Fruit fly (Drosophila melanogaster): Measurements from ENCODE around the gene CG6138.
A peak's percentile ranks its signal among the peaks of the same experiment; 100 is the strongest.

The CG6138 gene

DNA sequence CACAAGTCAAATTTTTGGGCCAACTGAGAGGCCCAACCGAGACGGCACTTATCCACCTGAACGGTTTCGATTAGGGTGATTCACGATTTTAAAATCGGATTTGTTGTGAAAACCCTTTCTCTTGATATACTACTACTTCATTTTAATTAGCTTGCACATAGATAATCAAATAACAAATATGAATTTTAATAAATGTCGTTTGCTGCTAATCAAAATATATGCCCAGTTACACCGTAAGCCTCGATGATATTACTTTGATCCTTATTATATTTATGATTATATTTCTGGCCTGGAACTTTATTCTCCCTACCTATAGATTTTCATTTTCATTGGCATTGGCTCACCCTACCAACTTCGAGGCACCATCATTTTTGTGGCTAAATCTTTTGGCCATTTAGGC lies 48.8 kb downstream of the CG6138 start (continued):
- TF ChIP-seq CG10431 (GFP tag; optimal IDR thresholded peaks at IDR 0.05) (no peak), CG34422 (GFP tag; IDR thresholded peaks at IDR 0.05) (no peak), CG9932 (GFP tag; IDR thresholded peaks at IDR 0.05) (no peak), CG11695 (GFP tag; IDR thresholded peaks at IDR 0.05) (peak; percentile 29; the same call in 1 of the 3 replicates), sr (GFP tag; IDR thresholded peaks at IDR 0.05) (no peak), dysf (GFP tag; IDR thresholded peaks at IDR 0.05) (no peak), Ssrp (tag; optimal IDR thresholded peaks at IDR 0.05) (no peak), grau (tag; optimal IDR thresholded peaks at IDR 0.05) (peak; percentile 14), CG2678 (tag; optimal IDR thresholded peaks at IDR 0.05) (peak; percentile 35), eyg (GFP tag; optimal IDR thresholded peaks at IDR 0.05) (no peak), salm (tag; optimal IDR thresholded peaks at IDR 0.05) (no peak), Oli (tag; optimal IDR thresholded peaks at IDR 0.05) (peak; percentile 35), CG13894 (tag; optimal IDR thresholded peaks at IDR 0.05) (no peak), Ravus (GFP tag; IDR thresholded peaks at IDR 0.05) (no peak), mirr (GFP tag; optimal IDR thresholded peaks at IDR 0.05) (no peak), Camta (GFP tag; optimal IDR thresholded peaks at IDR 0.05) (no peak), CG15479 (GFP tag; optimal IDR thresholded peaks at IDR 0.05) (no peak), CG12155 (GFP tag; optimal IDR thresholded peaks at IDR 0.05) (no peak), sisA (GFP tag; IDR thresholded peaks at IDR 0.05) (no peak), zf30C (GFP tag; optimal IDR thresholded peaks at IDR 0.05) (no peak), Dll (GFP tag; IDR thresholded peaks at IDR 0.05; ENCODE audit: partially characterized antibody) (no peak), CG7372 (GFP tag; IDR thresholded peaks at IDR 0.05) (no peak), so (GFP tag; IDR thresholded peaks at IDR 0.05) (0 out of 3 replicates have a peak, but pooled peaks have one; percentile 25), ATbp (GFP tag; optimal IDR thresholded peaks at IDR 0.05) (peak; percentile 7), ase (GFP tag; IDR thresholded peaks at IDR 0.05) (no peak), mld (GFP tag; IDR thresholded peaks at IDR 0.05; ENCODE audit: partially characterized antibody) (no peak), CG30431 (GFP tag; optimal IDR thresholded peaks at IDR 0.05) (no peak), CG15514 (GFP tag; optimal IDR thresholded peaks at IDR 0.05) (no peak), CG8388 (GFP tag; optimal IDR thresholded peaks at IDR 0.05) (no peak), Dip2 (GFP tag; IDR thresholded peaks at IDR 0.05) (no peak), Hr39 (optimal IDR thresholded peaks at IDR 0.05) (no peak), sens (GFP tag) (peak; percentile 38), CG9876 (GFP tag; optimal IDR thresholded peaks at IDR 0.05) (no peak), fd3F (GFP tag; optimal IDR thresholded peaks at IDR 0.05) (no peak), fu2 (GFP tag; optimal IDR thresholded peaks at IDR 0.05) (no peak), grn (GFP tag; optimal IDR thresholded peaks at IDR 0.05) (no peak), CG18476 (GFP tag; optimal IDR thresholded peaks at IDR 0.05) (no peak), CG2202 (tag; optimal IDR thresholded peaks at IDR 0.05) (no peak), Neu2 (GFP tag; optimal IDR thresholded peaks at IDR 0.05; ENCODE audit: borderline replicate concordance) (no peak), nom (GFP tag; optimal IDR thresholded peaks at IDR 0.05) (no peak), E2f2 (GFP tag; IDR thresholded peaks at IDR 0.05) (peak; percentile 8; the same call in 1 of the 2 replicates), CG6813 (GFP tag; optimal IDR thresholded peaks at IDR 0.05) (no peak), CG8359 (GFP tag; optimal IDR thresholded peaks at IDR 0.05; ENCODE audit: borderline replicate concordance) (no peak), nerfin-1 (tag; optimal IDR thresholded peaks at IDR 0.05) (no peak), CHES-1-like (GFP tag; optimal IDR thresholded peaks at IDR 0.05) (no peak), CG7987 (GFP tag; optimal IDR thresholded peaks at IDR 0.05) (no peak), Taf1 (GFP tag; IDR thresholded peaks at IDR 0.05) (no peak), run (tag; optimal IDR thresholded peaks at IDR 0.05) (no peak), Sox100B (GFP tag; optimal IDR thresholded peaks at IDR 0.05) (no peak), tup (GFP tag; optimal IDR thresholded peaks at IDR 0.05) (no peak), p53 (GFP tag; optimal IDR thresholded peaks at IDR 0.05) (no peak), phol (tag; optimal IDR thresholded peaks at IDR 0.05) (peak; percentile 16)

Data from whole organism, embryonic.